Fruit fly (Drosophila melanogaster): ENCODE data around the gene ChLD3.
A peak's percentile ranks its signal among the peaks of the same experiment; 100 is the strongest.

ChLD3 gene

dm6 chr2L:16760504-16761417 lies 22.1 kb downstream of the ChLD3 start, which contains the start of gene ppk17:
Gene ppk17, minus strand, starts transcription at chr2L:16760554.
- no peak for TF ChIP-seq CG9948 (tag; optimal IDR thresholded peaks at IDR 0.05)
- no peak for TF ChIP-seq fd96Ca (GFP tag; IDR thresholded peaks at IDR 0.05)
- peak; percentile 55; the same call in 1 of the 2 replicates for TF ChIP-seq Ets98B (GFP tag; IDR thresholded peaks at IDR 0.05)
- no peak for TF ChIP-seq CG13204 (GFP tag; optimal IDR thresholded peaks at IDR 0.05)
- peak; percentile 50; the same call in 1 of the 3 replicates for TF ChIP-seq CG4496 (GFP tag; IDR thresholded peaks at IDR 0.05)
- no peak for TF ChIP-seq CG8159 (tag; optimal IDR thresholded peaks at IDR 0.05)
- TF ChIP-seq CG10348 (GFP tag; IDR thresholded peaks at IDR 0.05): no peak
- no peak for TF ChIP-seq CG17806 (tag; optimal IDR thresholded peaks at IDR 0.05)
- no peak for TF ChIP-seq rn (GFP tag; IDR thresholded peaks at IDR 0.05)
- no peak for TF ChIP-seq Pif1A (GFP tag; optimal IDR thresholded peaks at IDR 0.05)
- TF ChIP-seq CG12605 (GFP tag; IDR thresholded peaks at IDR 0.05): peak; percentile 25; the same call in 1 of the 2 replicates
- no peak for TF ChIP-seq CG34367 (tag; optimal IDR thresholded peaks at IDR 0.05)
- no peak for TF ChIP-seq Snoo (tag; optimal IDR thresholded peaks at IDR 0.05)
- TF ChIP-seq CG14655 (GFP tag; optimal IDR thresholded peaks at IDR 0.05): peak; percentile 52
- peak; percentile 22 for TF ChIP-seq CG8301 (tag; optimal IDR thresholded peaks at IDR 0.05)
- TF ChIP-seq Pif1B (GFP tag; optimal IDR thresholded peaks at IDR 0.05): no peak
- TF ChIP-seq CG32121 (GFP tag; IDR thresholded peaks at IDR 0.05): peak; percentile 69
- no peak for TF ChIP-seq CG15710 (tag; optimal IDR thresholded peaks at IDR 0.05)
- TF ChIP-seq D1 (tag; optimal IDR thresholded peaks at IDR 0.05): no peak
- TF ChIP-seq EcR (GFP tag; optimal IDR thresholded peaks at IDR 0.05): no peak
- TF ChIP-seq gl (tag; optimal IDR thresholded peaks at IDR 0.05): no peak

- TF ChIP-seq CG8301 (tag; optimal IDR thresholded peaks at IDR 0.05): no peak
Measured at dm6 chr2L:16761891-16762290, 23.2 kb downstream of the ChLD3 start.

- TF ChIP-seq CG32121 (GFP tag; IDR thresholded peaks at IDR 0.05) (peak; percentile 79), gl (tag; optimal IDR thresholded peaks at IDR 0.05) (no peak)
Measured at dm6 chr2L:16764480-16764879, 25.8 kb downstream of the ChLD3 start.

- no peak for TF ChIP-seq D1 (tag; optimal IDR thresholded peaks at IDR 0.05)
- no peak for TF ChIP-seq CG8159 (tag; optimal IDR thresholded peaks at IDR 0.05)
- 0 out of 3 replicates have a peak, but pooled peaks have one; percentile 36 for TF ChIP-seq CG4496 (GFP tag; IDR thresholded peaks at IDR 0.05)
Measured at dm6 chr2L:16766070-16766752, 27.6 kb downstream of the ChLD3 start, which contains the start of gene Mhc. Gene Mhc, plus strand, starts transcription at chr2L:16766566.

- TF ChIP-seq CG32121 (GFP tag; IDR thresholded peaks at IDR 0.05) (no peak), EcR (GFP tag; optimal IDR thresholded peaks at IDR 0.05) (no peak), CG14655 (GFP tag; optimal IDR thresholded peaks at IDR 0.05) (no peak), CG10348 (GFP tag; IDR thresholded peaks at IDR 0.05) (no peak)
Measured at dm6 chr2L:16787548-16787947, 48.9 kb downstream of the ChLD3 start.

- no peak for TF ChIP-seq CG34367 (tag; optimal IDR thresholded peaks at IDR 0.05)
- no peak for TF ChIP-seq Pif1B (GFP tag; optimal IDR thresholded peaks at IDR 0.05)
- no peak for TF ChIP-seq CG9948 (tag; optimal IDR thresholded peaks at IDR 0.05)
- no peak for TF ChIP-seq rn (GFP tag; IDR thresholded peaks at IDR 0.05)
- TF ChIP-seq Snoo (tag; optimal IDR thresholded peaks at IDR 0.05): no peak
- TF ChIP-seq CG12605 (GFP tag; IDR thresholded peaks at IDR 0.05): no peak
- no peak for TF ChIP-seq CG13204 (GFP tag; optimal IDR thresholded peaks at IDR 0.05)
- TF ChIP-seq CG8159 (tag; optimal IDR thresholded peaks at IDR 0.05): no peak
- no peak for TF ChIP-seq Pif1A (GFP tag; optimal IDR thresholded peaks at IDR 0.05)
- no peak for TF ChIP-seq fd96Ca (GFP tag; IDR thresholded peaks at IDR 0.05)
- no peak for TF ChIP-seq CG4496 (GFP tag; IDR thresholded peaks at IDR 0.05)
- no peak for TF ChIP-seq D1 (tag; optimal IDR thresholded peaks at IDR 0.05)
- no peak for TF ChIP-seq CG14655 (GFP tag; optimal IDR thresholded peaks at IDR 0.05)
- TF ChIP-seq Ets98B (GFP tag; IDR thresholded peaks at IDR 0.05): no peak
- no peak for TF ChIP-seq CG17806 (tag; optimal IDR thresholded peaks at IDR 0.05)
- TF ChIP-seq EcR (GFP tag; optimal IDR thresholded peaks at IDR 0.05): no peak
- no peak for TF ChIP-seq CG15710 (tag; optimal IDR thresholded peaks at IDR 0.05)
- no peak for TF ChIP-seq CG8301 (tag; optimal IDR thresholded peaks at IDR 0.05)
- TF ChIP-seq gl (tag; optimal IDR thresholded peaks at IDR 0.05): no peak
- TF ChIP-seq CG32121 (GFP tag; IDR thresholded peaks at IDR 0.05): no peak
Measured at dm6 chr2L:16788885-16789284, 50.2 kb downstream of the ChLD3 start.
